Worm (Caenorhabditis elegans): ENCODE data around the gene nhr-95.

Gene nhr-95

DNA sequence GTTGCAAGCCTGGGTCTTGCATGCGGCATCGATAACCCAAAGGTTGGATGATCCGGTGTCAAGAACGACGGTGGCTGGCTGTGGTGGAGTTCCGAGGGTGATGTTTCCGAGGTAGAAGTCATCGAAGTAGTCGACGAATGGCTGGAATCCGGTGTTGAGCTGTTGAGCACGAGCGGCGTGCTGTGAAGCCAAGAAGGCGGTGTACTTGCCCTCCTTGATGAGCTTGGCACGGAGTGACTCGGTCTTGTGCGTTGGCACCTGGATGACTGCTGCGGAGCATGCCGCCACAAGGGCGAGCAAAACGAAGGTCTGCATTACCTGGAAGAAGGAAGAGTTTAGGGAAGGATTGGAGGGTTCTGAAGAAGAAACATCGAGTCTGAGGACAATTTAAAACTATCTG, 32.0 kb downstream of the nhr-95 start, which contains the start of gene asp-1 (continued):
- TF ChIP-seq sptf-2 (GFP tag; optimal IDR thresholded peaks at IDR 0.05) (no peak), madf-8 (GFP tag; conservative IDR thresholded peaks at IDR 0.05) (no peak), Y53G8AR.9 (GFP tag; conservative IDR thresholded peaks at IDR 0.05) (peak; percentile 35; the same call in 1 of the 2 replicates), ztf-6 (GFP tag; IDR thresholded peaks at IDR 0.05) (no peak), zim-3 (tag; optimal IDR thresholded peaks at IDR 0.05) (peak; percentile 65), let-526 (GFP tag; IDR thresholded peaks at IDR 0.05) (no peak), F55B11.4 (tag; optimal IDR thresholded peaks at IDR 0.05; ENCODE audit: borderline replicate concordance, insufficient read depth) (no peak), let-607 (tag; optimal IDR thresholded peaks at IDR 0.05) (peak in 1 of 2 experiments; percentile 32), snpc-3.4 (tag; optimal IDR thresholded peaks at IDR 0.05) (no peak), F37B4.10 (GFP tag; IDR thresholded peaks at IDR 0.05) (no peak), B0019.2 (GFP tag; conservative IDR thresholded peaks at IDR 0.05) (no peak), B0261.1 (tag; optimal IDR thresholded peaks at IDR 0.05) (no peak), nhr-120 (GFP tag; IDR thresholded peaks at IDR 0.05) (no peak), sdz-38 (tag; optimal IDR thresholded peaks at IDR 0.05) (no peak), snpc-1.3 (tag; optimal IDR thresholded peaks at IDR 0.05; ENCODE audit: insufficient read depth) (no peak), ceh-40 (GFP tag; IDR thresholded peaks at IDR 0.05) (no peak), F23B12.7 (tag; optimal IDR thresholded peaks at IDR 0.05; ENCODE audit: insufficient read depth) (no peak), F57A8.1 (GFP tag; optimal IDR thresholded peaks at IDR 0.05) (no peak), cebp-2 (GFP tag; IDR thresholded peaks at IDR 0.05) (0 out of 2 replicates have a peak, but pooled peaks have one; percentile 8), Y79H2A.3 (GFP tag; conservative IDR thresholded peaks at IDR 0.05) (no peak), fkh-3 (tag; optimal IDR thresholded peaks at IDR 0.05) (no peak), T07F8.4 (tag; optimal IDR thresholded peaks at IDR 0.05) (no peak), ceh-91 (GFP tag; IDR thresholded peaks at IDR 0.05) (no peak), egrh-3 (GFP tag; IDR thresholded peaks at IDR 0.05) (peak; percentile 54; the same call in 1 of the 2 replicates), mes-4 (tag; optimal IDR thresholded peaks at IDR 0.05) (no peak), ekl-4 (GFP tag; IDR thresholded peaks at IDR 0.05) (no peak), Y67H2A.10 (GFP tag; conservative IDR thresholded peaks at IDR 0.05) (no peak), repo-1 (tag; optimal IDR thresholded peaks at IDR 0.05) (no peak), nhr-179 (tag; optimal IDR thresholded peaks at IDR 0.05) (no peak), ztf-18 (tag; optimal IDR thresholded peaks at IDR 0.05) (no peak), K12H6.12 (tag; optimal IDR thresholded peaks at IDR 0.05) (no peak), nhr-80 (tag; optimal IDR thresholded peaks at IDR 0.05) (no peak), madf-6 (GFP tag; IDR thresholded peaks at IDR 0.05) (no peak), zfh-2 (GFP tag; conservative IDR thresholded peaks at IDR 0.05) (peak; percentile 40), ztf-26 (tag; optimal IDR thresholded peaks at IDR 0.05) (no peak), tbx-9 (tag; optimal IDR thresholded peaks at IDR 0.05; ENCODE audit: borderline replicate concordance) (no peak), snpc-1.1 (tag; optimal IDR thresholded peaks at IDR 0.05; ENCODE audit: insufficient read depth) (no peak), egl-44 (GFP tag; IDR thresholded peaks at IDR 0.05) (no peak), pha-4 (tag; optimal IDR thresholded peaks at IDR 0.05) (no peak), Y56A3A.18 (GFP tag; IDR thresholded peaks at IDR 0.05) (no peak; the same call in 1 of the 2 replicates), ceh-79 (tag; optimal IDR thresholded peaks at IDR 0.05) (no peak), ccch-3 (GFP tag; optimal IDR thresholded peaks at IDR 0.05) (no peak), lin-40 (tag; optimal IDR thresholded peaks at IDR 0.05) (no peak), ets-4 (GFP tag; optimal IDR thresholded peaks at IDR 0.05) (no peak), nfya-1 (tag; optimal IDR thresholded peaks at IDR 0.05; ENCODE audit: borderline replicate concordance, insufficient read depth) (no peak), attf-5 (GFP tag; optimal IDR thresholded peaks at IDR 0.05) (no peak), Y53F4B.3 (GFP tag; IDR thresholded peaks at IDR 0.05) (no peak), C06A6.2 (GFP tag; conservative IDR thresholded peaks at IDR 0.05) (peak; percentile 36; the same call in 1 of the 2 replicates)
